Worm (Caenorhabditis elegans): ENCODE data around the gene mop-25.1.

ce11 chrX:4061968-4062367 is 49.9 kb downstream of the mop-25.1 start:
- TF ChIP-seq ama-1 (optimal IDR thresholded peaks at IDR 0.05), result no peak
- no peak for TF ChIP-seq hnd-1 (tag; optimal IDR thresholded peaks at IDR 0.05)
- TF ChIP-seq hmg-4 (GFP tag; optimal IDR thresholded peaks at IDR 0.05), result no peak
- TF ChIP-seq ceh-36 (tag; optimal IDR thresholded peaks at IDR 0.05), result no peak

Measured in whole organism, early embryonic.